Fruit fly (Drosophila melanogaster) whole organism, wandering third instar larva: Measurements from ENCODE around the gene BBS5.
A peak's percentile ranks its signal among the peaks of the same experiment; 100 is the strongest.

Experiments
- Abd-B ChIP-seq: fragments of >200 bp; optimal IDR thresholded peaks from 2 replicates; lab custom pipeline; 2017; ENCODE audit warnings: missing biosample characterization, missing genetic modification characterization
- CG32264 ChIP-seq: fragments of 200-800 bp; sonication (Bioruptor generic); optimal IDR thresholded peaks from 2 replicates; lab custom pipeline; 2016; ENCODE audit warnings: missing biosample characterization, missing genetic modification characterization
- CG9705 ChIP-seq: fragments of 200-800 bp; sonication (Bioruptor generic); optimal IDR thresholded peaks from 2 replicates; lab custom pipeline; 2018; ENCODE audit warnings: missing biosample characterization, mild to moderate bottlenecking, missing genetic modification characterization
- CrebA ChIP-seq: fragments of 200-800 bp; sonication (Bioruptor generic); optimal IDR thresholded peaks from 2 replicates; lab custom pipeline; 2016; ENCODE audit warnings: missing biosample characterization, mild to moderate bottlenecking, missing genetic modification characterization, borderline replicate concordance
- Dfd ChIP-seq: fragments of >200 bp; optimal IDR thresholded peaks from 2 replicates; lab custom pipeline; 2017; ENCODE audit warnings: missing biosample characterization, missing genetic modification characterization
- Dif ChIP-seq: fragments of 200-275, 200-300 bp; sonication (Bioruptor generic); optimal IDR thresholded peaks from 2 replicates; lab custom pipeline; 2018; ENCODE audit warnings: missing biosample characterization, missing genetic modification characterization; ENCODE audit not compliant: partially characterized antibody
- GATAd ChIP-seq: sonication (Bioruptor generic); optimal IDR thresholded peaks from 2 replicates; lab custom pipeline; 2016; ENCODE audit warnings: missing biosample characterization, missing genetic modification characterization
- HLH106 ChIP-seq: fragments of 200-800 bp; optimal IDR thresholded peaks from 3 replicates; lab custom pipeline; 2019; ENCODE audit warnings: missing biosample characterization, mild to moderate bottlenecking, missing genetic modification characterization, moderate library complexity
- Hnf4 ChIP-seq: fragments of 200-800 bp; sonication (Bioruptor generic); optimal IDR thresholded peaks from 2 replicates; lab custom pipeline; 2016; ENCODE audit warnings: missing biosample characterization, mild to moderate bottlenecking, missing genetic modification characterization
- Hr78 ChIP-seq: fragments of >200 bp; optimal IDR thresholded peaks from 2 replicates; lab custom pipeline; 2017; ENCODE audit warnings: missing biosample characterization, missing genetic modification characterization
- Hr83 ChIP-seq: fragments of 200-300 bp; sonication (Bioruptor generic); optimal IDR thresholded peaks from 2 replicates; lab custom pipeline; 2016; ENCODE audit warnings: missing biosample characterization, mild to moderate bottlenecking, missing genetic modification characterization, moderate library complexity; ENCODE audit not compliant: poor library complexity, severe bottlenecking
- Jra ChIP-seq: sonication (Bioruptor generic); optimal IDR thresholded peaks from 2 replicates; lab custom pipeline; 2016; ENCODE audit warnings: missing biosample characterization, missing genetic modification characterization
- Mio ChIP-seq: sonication (Bioruptor generic); optimal IDR thresholded peaks from 2 replicates; lab custom pipeline; 2016; ENCODE audit warnings: missing biosample characterization, missing genetic modification characterization
- Myc ChIP-seq: fragments of >200 bp; optimal IDR thresholded peaks from 2 replicates; lab custom pipeline; 2017
- N ChIP-seq: fragments of >200 bp; optimal IDR thresholded peaks from 2 replicates; lab custom pipeline; 2018; ENCODE audit warnings: missing biosample characterization, missing external identifiers, missing genetic modification characterization
- OdsH ChIP-seq: fragments of 200-800 bp; sonication (Bioruptor generic); optimal IDR thresholded peaks from 2 replicates; lab custom pipeline; 2016; ENCODE audit warnings: missing biosample characterization, mild to moderate bottlenecking, missing genetic modification characterization
- Rel ChIP-seq, 2 experiments: fragments of 200-800 bp; sonication (Bioruptor generic) in 1 of 2; optimal IDR thresholded peaks; 2 replicates in 1 of 2; 3 replicates in 1 of 2; lab custom pipeline; 2016 to 2019; ENCODE audit warnings: mild to moderate bottlenecking in 2 of 2, missing biosample characterization in 2 of 2, missing genetic modification characterization in 2 of 2, moderate library complexity in 1 of 2
- Sp1 ChIP-seq: fragments of 200-800 bp; sonication (Bioruptor generic); optimal IDR thresholded peaks from 3 replicates; lab custom pipeline; 2019; ENCODE audit warnings: missing biosample characterization, mild to moderate bottlenecking, missing genetic modification characterization, moderate library complexity
- Vsx2 ChIP-seq: fragments of 200-300, 225-300 bp; sonication (Bioruptor generic); optimal IDR thresholded peaks from 2 replicates; lab custom pipeline; 2018; ENCODE audit warnings: missing biosample characterization, missing genetic modification characterization; ENCODE audit not compliant: partially characterized antibody
- br ChIP-seq: fragments of 200-800 bp; sonication (Bioruptor generic); optimal IDR thresholded peaks from 2 replicates; lab custom pipeline; 2016; ENCODE audit warnings: missing biosample characterization, missing genetic modification characterization
- brk ChIP-seq: fragments of 200-800 bp; sonication (Bioruptor generic); optimal IDR thresholded peaks from 2 replicates; lab custom pipeline; 2016; ENCODE audit warnings: missing biosample characterization, mild to moderate bottlenecking, missing genetic modification characterization
- dl ChIP-seq, 2 experiments: fragments of 175-275, 200-275 bp in 1 of 2; fragments of 200-275 bp in 1 of 2; sonication (Bioruptor generic); optimal IDR thresholded peaks; lab custom pipeline; 2018; ENCODE audit warnings: mild to moderate bottlenecking in 2 of 2, missing biosample characterization in 2 of 2, missing genetic modification characterization in 2 of 2, moderate library complexity in 2 of 2; ENCODE audit not compliant: partially characterized antibody in 2 of 2, insufficient read depth in 1 of 2
- dmrt93B ChIP-seq: fragments of 200-800 bp; sonication (Bioruptor generic); optimal IDR thresholded peaks from 2 replicates; lab custom pipeline; 2018; ENCODE audit warnings: missing biosample characterization, mild to moderate bottlenecking, missing genetic modification characterization
- dsf ChIP-seq: sonication (Bioruptor generic); optimal IDR thresholded peaks from 2 replicates; lab custom pipeline; 2016; ENCODE audit warnings: missing biosample characterization, missing genetic modification characterization, borderline replicate concordance
- ey ChIP-seq: fragments of 200-800 bp; sonication (Bioruptor generic); optimal IDR thresholded peaks from 2 replicates; lab custom pipeline; 2016; ENCODE audit warnings: missing biosample characterization, missing genetic modification characterization
- foxo ChIP-seq, 2 experiments: fragments of 200-800 bp; sonication (Bioruptor generic); optimal IDR thresholded peaks; 2 replicates in 1 of 2; 3 replicates in 1 of 2; lab custom pipeline; 2016 to 2017; ENCODE audit warnings: missing biosample characterization in 2 of 2, missing genetic modification characterization in 2 of 2
- fru ChIP-seq: fragments of 200-800 bp; sonication (Bioruptor generic); optimal IDR thresholded peaks from 3 replicates; lab custom pipeline; 2016; ENCODE audit warnings: missing biosample characterization, mild to moderate bottlenecking, missing genetic modification characterization
- h ChIP-seq: fragments of 200-800 bp; sonication (Bioruptor generic); optimal IDR thresholded peaks from 3 replicates; lab custom pipeline; 2016; ENCODE audit warnings: missing biosample characterization, mild to moderate bottlenecking, missing genetic modification characterization
- jim ChIP-seq: fragments of 175-275, 200-325 bp; sonication (Bioruptor generic); optimal IDR thresholded peaks from 2 replicates; lab custom pipeline; 2016; ENCODE audit warnings: missing biosample characterization, mild to moderate bottlenecking, missing genetic modification characterization
- lola ChIP-seq: fragments of >200 bp; optimal IDR thresholded peaks from 2 replicates; lab custom pipeline; 2017; ENCODE audit warnings: missing biosample characterization, missing genetic modification characterization
- pan ChIP-seq: fragments of >200 bp; optimal IDR thresholded peaks from 2 replicates; lab custom pipeline; 2017
- psq ChIP-seq: fragments of 200-800 bp; sonication (Bioruptor generic); optimal IDR thresholded peaks from 3 replicates; lab custom pipeline; 2017; ENCODE audit warnings: missing biosample characterization, mild to moderate bottlenecking, missing genetic modification characterization, moderate library complexity
- rgr ChIP-seq: fragments of 200-800 bp; sonication (Bioruptor generic); optimal IDR thresholded peaks from 3 replicates; lab custom pipeline; 2016; ENCODE audit warnings: missing biosample characterization, mild to moderate bottlenecking, missing genetic modification characterization
- sage ChIP-seq: fragments of 200-800 bp; sonication (Bioruptor generic); optimal IDR thresholded peaks from 2 replicates; lab custom pipeline; 2016; ENCODE audit warnings: missing biosample characterization, mild to moderate bottlenecking, missing genetic modification characterization
- sv ChIP-seq: fragments of 200-800 bp; sonication (Bioruptor generic); optimal IDR thresholded peaks from 3 replicates; lab custom pipeline; 2016; ENCODE audit warnings: missing biosample characterization, missing genetic modification characterization
- tai ChIP-seq: sonication (Bioruptor generic); optimal IDR thresholded peaks from 2 replicates; lab custom pipeline; 2016; ENCODE audit warnings: missing biosample characterization, missing genetic modification characterization
- usp ChIP-seq: fragments of >200 bp; optimal IDR thresholded peaks from 2 replicates; lab custom pipeline; 2017; ENCODE audit warnings: missing biosample characterization, missing genetic modification characterization
- woc ChIP-seq: sonication (Bioruptor generic); optimal IDR thresholded peaks from 2 replicates; lab custom pipeline; 2016; ENCODE audit warnings: missing biosample characterization, mild to moderate bottlenecking, missing genetic modification characterization

The BBS5 gene

dm6 chr3R:4813172-4813716 is 2.9 kb upstream of the BBS5 start:
- TF ChIP-seq dl (GFP tag; optimal IDR thresholded peaks at IDR 0.05; lab: Kevin White, UChicago; ENCODE audit: insufficient read depth in 1 of 2, partially characterized antibody in 2 of 2) = no peak
- peak; percentile 12 for TF ChIP-seq tai (GFP tag; lab: Kevin White, UChicago)
- TF ChIP-seq dmrt93B (GFP tag; lab: Kevin White, UChicago) = no peak
- no peak for TF ChIP-seq jim (GFP tag; lab: Kevin White, UChicago)
- peak; percentile 51 for TF ChIP-seq woc
- peak; percentile 16 for TF ChIP-seq CG9705 (GFP tag; lab: Kevin White, UChicago)
- peak; percentile 37 for TF ChIP-seq Sp1 (GFP tag; lab: Kevin White, UChicago)
- no peak for TF ChIP-seq pan (lab: Kevin White, UChicago)
- no peak for TF ChIP-seq Myc
- peak; percentile 28 for TF ChIP-seq fru (GFP tag; lab: Kevin White, UChicago)
- TF ChIP-seq lola (GFP tag; lab: Kevin White, UChicago) = no peak
- TF ChIP-seq Dif = no peak
- peak; percentile 19 for TF ChIP-seq psq
- no peak for TF ChIP-seq sage (GFP tag; lab: Kevin White, UChicago)
- no peak for TF ChIP-seq usp (GFP tag; lab: Kevin White, UChicago)
- no peak for TF ChIP-seq Jra (GFP tag; lab: Kevin White, UChicago)
- no peak for TF ChIP-seq CrebA
- TF ChIP-seq sv (GFP tag; lab: Kevin White, UChicago) = no peak
- TF ChIP-seq CG32264 (GFP tag; lab: Kevin White, UChicago) = peak; percentile 37
- TF ChIP-seq brk (GFP tag; lab: Kevin White, UChicago) = no peak
- TF ChIP-seq Mio (GFP tag; lab: Kevin White, UChicago) = no peak
- TF ChIP-seq Hnf4 (GFP tag; lab: Kevin White, UChicago) = peak; percentile 51
- TF ChIP-seq rgr (GFP tag; lab: Kevin White, UChicago) = peak; percentile 41
- TF ChIP-seq GATAd (GFP tag; lab: Kevin White, UChicago) = no peak
- no peak for TF ChIP-seq foxo (GFP tag; optimal IDR thresholded peaks at IDR 0.05; lab: Kevin White, UChicago)
- no peak for TF ChIP-seq HLH106
- TF ChIP-seq Hr83 (GFP tag; lab: Kevin White, UChicago) = peak; percentile 72
- TF ChIP-seq ey = no peak
- no peak for TF ChIP-seq N (GFP tag; lab: Kevin White, UChicago)
- TF ChIP-seq h (GFP tag; lab: Kevin White, UChicago) = peak; percentile 25
- no peak for TF ChIP-seq Dfd (GFP tag; lab: Kevin White, UChicago)
- TF ChIP-seq Abd-B = no peak
- peak; percentile 24 for TF ChIP-seq OdsH (GFP tag; lab: Kevin White, UChicago)
- TF ChIP-seq Rel (GFP tag; optimal IDR thresholded peaks at IDR 0.05; lab: Kevin White, UChicago) = no peak
- TF ChIP-seq Rel (tag; optimal IDR thresholded peaks at IDR 0.05; lab: Kevin White, UChicago) = peak; percentile 48
- no peak for TF ChIP-seq Hr78 (GFP tag; lab: Kevin White, UChicago)
- no peak for TF ChIP-seq Vsx2 (GFP tag; lab: Kevin White, UChicago)
- no peak for TF ChIP-seq dsf (GFP tag; lab: Kevin White, UChicago)
- peak; percentile 28 for TF ChIP-seq br (GFP tag; lab: Kevin White, UChicago)

dm6 chr3R:4814677-4815076 is 1.4 kb upstream of the BBS5 start:
- TF ChIP-seq usp (GFP tag; lab: Kevin White, UChicago) (no peak), CG32264 (GFP tag; lab: Kevin White, UChicago) (no peak), fru (GFP tag; lab: Kevin White, UChicago) (no peak), Vsx2 (GFP tag; lab: Kevin White, UChicago) (no peak), woc (no peak), dsf (GFP tag; lab: Kevin White, UChicago) (no peak), GATAd (GFP tag; lab: Kevin White, UChicago) (no peak), Rel (GFP tag; optimal IDR thresholded peaks at IDR 0.05; lab: Kevin White, UChicago) (no peak), Rel (tag; optimal IDR thresholded peaks at IDR 0.05; lab: Kevin White, UChicago) (no peak)
